Fruit fly (Drosophila melanogaster) whole organism, embryonic: ENCODE data around the gene Nrd1.
A peak's percentile ranks its signal among the peaks of the same experiment; 100 is the strongest.

Experiments
- ATbp ChIP-seq: fragments of 200-800 bp; sonication (Bioruptor generic); optimal IDR thresholded peaks from 2 replicates; lab custom pipeline; 2017; ENCODE audit warnings: missing biosample characterization, mild to moderate bottlenecking, missing genetic modification characterization, missing genetic modification reagents
- Adf1 ChIP-seq: fragments of 200-800 bp; sonication (Bioruptor generic); IDR thresholded peaks from 2 replicates; pipeline ENCODE4 v1.3.6; 2022; ENCODE audit warnings: missing biosample characterization, missing genetic modification characterization
- Atf3 ChIP-seq: fragments of 200-800 bp; sonication (Bioruptor generic); optimal IDR thresholded peaks from 3 replicates; lab custom pipeline; 2016; ENCODE audit warnings: missing biosample characterization, missing genetic modification characterization
- CG10147 ChIP-seq: fragments of 200-800 bp; sonication (Bioruptor generic); optimal IDR thresholded peaks from 2 replicates; lab custom pipeline; 2019; ENCODE audit warnings: missing biosample characterization, mild to moderate bottlenecking, missing genetic modification characterization, moderate library complexity
- CG10209 ChIP-seq: fragments of 200-800 bp; sonication (Bioruptor generic); optimal IDR thresholded peaks from 3 replicates; lab custom pipeline; 2017; ENCODE audit warnings: missing biosample characterization, mild to moderate bottlenecking, missing genetic modification characterization, missing genetic modification reagents
- CG10267 ChIP-seq: fragments of 200-800 bp; sonication (Bioruptor generic); optimal IDR thresholded peaks from 2 replicates; lab custom pipeline; 2018; ENCODE audit warnings: missing biosample characterization, mild to moderate bottlenecking, missing genetic modification characterization, moderate library complexity
- CG10321 ChIP-seq: fragments of 200-800 bp; sonication (Bioruptor generic); IDR thresholded peaks from 2 replicates; pipeline ENCODE4 v1.3.6; 2022; ENCODE audit warnings: missing biosample characterization, missing genetic modification characterization
- CG10543 ChIP-seq: fragments of 200-800 bp; sonication (Bioruptor generic); optimal IDR thresholded peaks from 3 replicates; lab custom pipeline; 2017; ENCODE audit warnings: missing biosample characterization, mild to moderate bottlenecking, missing genetic modification characterization, moderate library complexity
- CG11695 ChIP-seq: fragments of 200-800 bp; sonication (Bioruptor generic); IDR thresholded peaks from 3 replicates; pipeline ENCODE4 v1.3.6; 2022; ENCODE audit warnings: missing biosample characterization, missing genetic modification characterization
- CG13287 ChIP-seq: fragments of 200-800 bp; sonication (Bioruptor generic); IDR thresholded peaks from 2 replicates; pipeline ENCODE4 v1.3.6; 2022; ENCODE audit warnings: missing biosample characterization, missing genetic modification characterization; ENCODE audit not compliant: partially characterized antibody
- CG14014 ChIP-seq: fragments of 200-800 bp; sonication (Bioruptor generic); IDR thresholded peaks from 2 replicates; pipeline ENCODE4 v1.3.6; 2022; ENCODE audit warnings: missing biosample characterization, missing genetic modification characterization
- CG14441 ChIP-seq: fragments of 200-800 bp; sonication (Bioruptor generic); IDR thresholded peaks from 2 replicates; pipeline ENCODE4 v1.3.6; 2022; ENCODE audit warnings: missing biosample characterization, missing genetic modification characterization
- CG14965 ChIP-seq: fragments of 200-800 bp; sonication (Bioruptor generic); optimal IDR thresholded peaks from 2 replicates; lab custom pipeline; 2016; ENCODE audit warnings: missing biosample characterization, missing genetic modification characterization, borderline replicate concordance
- CG1647 ChIP-seq: fragments of 200-800 bp; sonication (Bioruptor generic); optimal IDR thresholded peaks from 3 replicates; lab custom pipeline; 2016; ENCODE audit warnings: missing biosample characterization, missing genetic modification characterization
- CG17186 ChIP-seq: fragments of 200-800 bp; sonication (Bioruptor generic); optimal IDR thresholded peaks from 3 replicates; lab custom pipeline; 2017; ENCODE audit warnings: missing biosample characterization, missing genetic modification reagents, missing genetic modification characterization
- CG17328 ChIP-seq: fragments of 200-800 bp; sonication (Bioruptor generic); IDR thresholded peaks from 2 replicates; pipeline ENCODE4 v1.3.6; 2022; ENCODE audit warnings: missing biosample characterization, missing genetic modification characterization
- CG32767 ChIP-seq: fragments of 200-800 bp; sonication (Bioruptor generic); IDR thresholded peaks from 2 replicates; pipeline ENCODE4 v1.3.6; 2022; ENCODE audit warnings: missing biosample characterization, missing genetic modification characterization
- CG6175 ChIP-seq: fragments of 200-800 bp; sonication (Bioruptor generic); IDR thresholded peaks from 3 replicates; pipeline ENCODE4 v1.3.6; 2022; ENCODE audit warnings: missing biosample characterization, missing genetic modification characterization
- CG6254 ChIP-seq: fragments of 200-800 bp; sonication (Bioruptor generic); optimal IDR thresholded peaks from 3 replicates; lab custom pipeline; 2017; ENCODE audit warnings: mild to moderate bottlenecking, missing biosample characterization, missing genetic modification reagents, missing genetic modification characterization
- CG7786 ChIP-seq: fragments of 200-800 bp; sonication (Bioruptor generic); optimal IDR thresholded peaks from 2 replicates; lab custom pipeline; 2016; ENCODE audit warnings: missing biosample characterization, missing genetic modification characterization
- CG8281 ChIP-seq: fragments of 200-800 bp; sonication (Bioruptor generic); optimal IDR thresholded peaks from 2 replicates; lab custom pipeline; 2018; ENCODE audit warnings: missing biosample characterization, mild to moderate bottlenecking, missing genetic modification characterization, moderate library complexity
- CG9817 ChIP-seq: fragments of 200-800 bp; sonication (Bioruptor generic); optimal IDR thresholded peaks from 2 replicates; lab custom pipeline; 2018; ENCODE audit warnings: missing biosample characterization, mild to moderate bottlenecking, missing genetic modification characterization, moderate library complexity
- Camta ChIP-seq: fragments of 200-800 bp; sonication (Bioruptor generic); optimal IDR thresholded peaks from 2 replicates; lab custom pipeline; 2016; ENCODE audit warnings: missing biosample characterization, missing genetic modification characterization
- Dll ChIP-seq: fragments of 200-800 bp; sonication (Bioruptor generic); IDR thresholded peaks from 4 replicates; pipeline ENCODE4 v1.3.6; 2022; ENCODE audit warnings: missing biosample characterization, missing genetic modification characterization; ENCODE audit not compliant: partially characterized antibody
- Hmr ChIP-seq: fragments of 200-800 bp; sonication (Bioruptor generic); optimal IDR thresholded peaks from 3 replicates; lab custom pipeline; 2017; ENCODE audit warnings: mild to moderate bottlenecking, missing biosample characterization, missing genetic modification reagents, missing genetic modification characterization
- Max ChIP-seq: fragments of 200-800 bp; sonication (Bioruptor generic); optimal IDR thresholded peaks from 2 replicates; lab custom pipeline; 2016; ENCODE audit warnings: missing biosample characterization, mild to moderate bottlenecking, missing genetic modification characterization
- Nf-YC ChIP-seq: fragments of 200-800 bp; optimal IDR thresholded peaks from 3 replicates; lab custom pipeline; 2019; ENCODE audit warnings: missing biosample characterization, mild to moderate bottlenecking, missing genetic modification characterization, moderate library complexity
- Poxn ChIP-seq: fragments of 200-800 bp; sonication (Bioruptor generic); IDR thresholded peaks from 2 replicates; pipeline ENCODE4 v1.3.6; 2022; ENCODE audit warnings: missing biosample characterization, missing genetic modification characterization
- Trl ChIP-seq, 3 experiments: fragments of >200 bp in 2 of 3; fragments of 200-800 bp in 1 of 3; sonication (Bioruptor generic) in 1 of 3; optimal IDR thresholded peaks; 2 replicates in 1 of 3; 3 replicates in 2 of 3; lab custom pipeline; 2016 to 2017; ENCODE audit warnings: missing biosample characterization in 1 of 3, missing genetic modification characterization in 1 of 3
- az2 ChIP-seq: fragments of 200-800 bp; sonication (Bioruptor generic); optimal IDR thresholded peaks from 3 replicates; lab custom pipeline; 2016; ENCODE audit warnings: missing biosample characterization, missing genetic modification characterization
- bsh ChIP-seq, 2 experiments: fragments of 200-800 bp; sonication (Bioruptor generic); optimal IDR thresholded peaks; 2 replicates each; lab custom pipeline; 2017 to 2018; ENCODE audit warnings: mild to moderate bottlenecking in 2 of 2, missing biosample characterization in 2 of 2, missing genetic modification characterization in 2 of 2, moderate library complexity in 1 of 2
- chinmo ChIP-seq: fragments of 200-800 bp; sonication (Bioruptor generic); IDR thresholded peaks from 4 replicates; pipeline ENCODE4 v1.3.6; 2022; ENCODE audit warnings: missing biosample characterization, missing genetic modification characterization; ENCODE audit not compliant: partially characterized antibody
- crp ChIP-seq, 2 experiments: fragments of 200-800 bp; sonication (Bioruptor generic); optimal IDR thresholded peaks; 2 replicates in 1 of 2; 3 replicates in 1 of 2; lab custom pipeline; 2017; ENCODE audit warnings: missing biosample characterization in 2 of 2, missing genetic modification characterization in 2 of 2, mild to moderate bottlenecking in 1 of 2, moderate library complexity in 1 of 2
- da ChIP-seq: fragments of 200-800 bp; sonication (Bioruptor generic); optimal IDR thresholded peaks from 2 replicates; lab custom pipeline; 2016; ENCODE audit warnings: missing biosample characterization, missing genetic modification characterization
- dan ChIP-seq: fragments of 200-800 bp; sonication (Bioruptor generic); IDR thresholded peaks from 2 replicates; pipeline ENCODE4 v1.3.6; 2022; ENCODE audit warnings: missing biosample characterization, missing genetic modification characterization
- ewg ChIP-seq: fragments of 200-800 bp; sonication (Bioruptor generic); optimal IDR thresholded peaks from 3 replicates; lab custom pipeline; 2017; ENCODE audit warnings: mild to moderate bottlenecking, missing biosample characterization, missing genetic modification reagents, missing genetic modification characterization
- hb ChIP-seq: fragments of 200-800 bp; sonication (Bioruptor generic); IDR thresholded peaks from 3 replicates; pipeline ENCODE4 v1.3.6; 2022; ENCODE audit warnings: missing biosample characterization, missing genetic modification characterization; ENCODE audit not compliant: partially characterized antibody
- jumu ChIP-seq: fragments of 200-800 bp; sonication (Bioruptor generic); optimal IDR thresholded peaks from 3 replicates; lab custom pipeline; 2016; ENCODE audit warnings: missing biosample characterization, missing genetic modification characterization
- knrl ChIP-seq: fragments of 200-800 bp; sonication (Bioruptor generic); IDR thresholded peaks from 3 replicates; pipeline ENCODE4 v1.3.6; 2022; ENCODE audit warnings: missing biosample characterization, missing genetic modification characterization; ENCODE audit not compliant: partially characterized antibody
- pros ChIP-seq: fragments of 200-800 bp; sonication (Bioruptor generic); optimal IDR thresholded peaks from 3 replicates; lab custom pipeline; 2019; ENCODE audit warnings: missing biosample characterization, mild to moderate bottlenecking, missing genetic modification characterization, moderate library complexity
- ssp ChIP-seq: fragments of 200-800 bp; sonication (Bioruptor generic); IDR thresholded peaks from 2 replicates; pipeline ENCODE4 v1.3.6; 2022; ENCODE audit warnings: missing biosample characterization, missing genetic modification characterization
- sug ChIP-seq: fragments of 200-800 bp; optimal IDR thresholded peaks from 2 replicates; lab custom pipeline; 2019; ENCODE audit warnings: missing biosample characterization, mild to moderate bottlenecking, missing genetic modification characterization, moderate library complexity
- tll ChIP-seq, 2 experiments: fragments of 200-800 bp in 1 of 2; fragments of >200 bp in 1 of 2; sonication (Bioruptor generic) in 1 of 2; optimal IDR thresholded peaks; 2 replicates each; lab custom pipeline; 2017 to 2019; ENCODE audit warnings: missing biosample characterization in 2 of 2, missing genetic modification characterization in 2 of 2, mild to moderate bottlenecking in 1 of 2, moderate library complexity in 1 of 2
- ttk ChIP-seq: fragments of 200-800 bp; sonication (Bioruptor generic); IDR thresholded peaks from 2 replicates; pipeline ENCODE4 v2.1.2; 2022; ENCODE audit warnings: missing biosample characterization, missing genetic modification characterization
- vvl ChIP-seq: fragments of 200-800 bp; sonication (Bioruptor generic); IDR thresholded peaks from 2 replicates; pipeline ENCODE4 v1.3.6; 2022; ENCODE audit warnings: missing biosample characterization, missing genetic modification characterization
- zen ChIP-seq: fragments of 200-800 bp; sonication (Bioruptor generic); optimal IDR thresholded peaks from 3 replicates; lab custom pipeline; 2018; ENCODE audit warnings: missing biosample characterization, mild to moderate bottlenecking, missing genetic modification characterization, moderate library complexity
- zf30C ChIP-seq: fragments of 200-800 bp; sonication (Bioruptor generic); optimal IDR thresholded peaks from 3 replicates; lab custom pipeline; 2018; ENCODE audit warnings: missing biosample characterization, mild to moderate bottlenecking, missing genetic modification characterization

Gene Nrd1

dm6 chrX:11818047-11818766 is 50.5 kb downstream of the Nrd1 start (continued):
- TF ChIP-seq pros, result peak; percentile 49
- TF ChIP-seq Camta (GFP tag; lab: Kevin White, UChicago), result peak; percentile 92
- peak; percentile 88 for TF ChIP-seq CG1647
- TF ChIP-seq CG10543 (GFP tag; lab: Kevin White, UChicago), result peak; percentile 68
- TF ChIP-seq CG7786 (GFP tag; lab: Kevin White, UChicago), result peak; percentile 96
- peak; percentile 47; the same call in 1 of the 4 replicates for TF ChIP-seq Dll (GFP tag; lab: Robert Waterston, UW)
- peak; percentile 77 for TF ChIP-seq CG10147 (GFP tag; lab: Kevin White, UChicago)
- TF ChIP-seq jumu (GFP tag; lab: Kevin White, UChicago), result peak; percentile 96
- peak; percentile 76 for TF ChIP-seq sug (tag; lab: Kevin White, UChicago)
- peak; percentile 96 for TF ChIP-seq CG11695
- TF ChIP-seq CG17328 (GFP tag; lab: Robert Waterston, UW), result peak; percentile 97
- peak; percentile 94 for TF ChIP-seq CG14441
- TF ChIP-seq Trl (optimal IDR thresholded peaks at IDR 0.05; lab: Kevin White, UChicago), result peak in 1 of 2 experiments; percentile 87
- TF ChIP-seq Trl (GFP tag; optimal IDR thresholded peaks at IDR 0.05; lab: Kevin White, UChicago), result peak; percentile 96
- TF ChIP-seq ssp (GFP tag; lab: Robert Waterston, UW), result peak; percentile 84
- peak; percentile 93 for TF ChIP-seq CG14014 (GFP tag; lab: Robert Waterston, UW)
- peak; percentile 95 for TF ChIP-seq ATbp (GFP tag; lab: Kevin White, UChicago)
- TF ChIP-seq CG10267 (tag; lab: Kevin White, UChicago), result peak; percentile 89
- peak; percentile 59 for TF ChIP-seq CG13287 (GFP tag; lab: Robert Waterston, UW)
- TF ChIP-seq da (GFP tag; lab: Kevin White, UChicago), result peak; percentile 79
- peak; percentile 95 for TF ChIP-seq Hmr (GFP tag; lab: Kevin White, UChicago)
- TF ChIP-seq Max (GFP tag; lab: Kevin White, UChicago), result peak; percentile 88
- TF ChIP-seq az2 (GFP tag; lab: Kevin White, UChicago), result peak; percentile 95
- peak; percentile 77 for TF ChIP-seq Poxn (GFP tag; lab: Robert Waterston, UW)
- peak; percentile 77 for TF ChIP-seq CG8281
- peak; percentile 67; the same call in 1 of the 4 replicates for TF ChIP-seq chinmo
- peak; percentile 57; the same call in 2 of the 3 replicates for TF ChIP-seq knrl (GFP tag; lab: Robert Waterston, UW)
- no peak for TF ChIP-seq tll (GFP tag; optimal IDR thresholded peaks at IDR 0.05; lab: Kevin White, UChicago)
- peak in 1 of 2 experiments; percentile 63 for TF ChIP-seq crp (GFP tag; optimal IDR thresholded peaks at IDR 0.05; lab: Kevin White, UChicago)
- peak; percentile 92 for TF ChIP-seq CG6254 (GFP tag; lab: Kevin White, UChicago)
- TF ChIP-seq CG10321 (GFP tag; lab: Robert Waterston, UW), result peak; percentile 71
- peak; percentile 84 for TF ChIP-seq Nf-YC (tag; lab: Kevin White, UChicago)
- peak; percentile 87 for TF ChIP-seq CG9817 (tag; lab: Kevin White, UChicago)
- TF ChIP-seq CG17186 (GFP tag; lab: Kevin White, UChicago), result peak; percentile 70
- TF ChIP-seq vvl (GFP tag; lab: Robert Waterston, UW), result peak; percentile 98
- peak; percentile 77; the same call in 2 of the 3 replicates for TF ChIP-seq CG6175 (GFP tag; lab: Robert Waterston, UW)
- TF ChIP-seq CG32767, result peak; percentile 95
- peak; percentile 82 for TF ChIP-seq zen (tag; lab: Kevin White, UChicago)
- peak; percentile 93 for TF ChIP-seq Atf3 (GFP tag; lab: Kevin White, UChicago)
- TF ChIP-seq zf30C (GFP tag; lab: Kevin White, UChicago), result no peak
- peak; percentile 73 for TF ChIP-seq CG14965 (GFP tag; lab: Kevin White, UChicago)
- peak; percentile 91 for TF ChIP-seq ewg
- TF ChIP-seq Adf1 (GFP tag; lab: Robert Waterston, UW), result peak; percentile 66
- TF ChIP-seq dan (GFP tag; lab: Robert Waterston, UW), result no peak; the same call in 1 of the 2 replicates
- peak; percentile 90 for TF ChIP-seq ttk
- TF ChIP-seq CG10209 (GFP tag; lab: Kevin White, UChicago), result peak; percentile 93
- peak; percentile 93 to 97 for TF ChIP-seq bsh (GFP tag; optimal IDR thresholded peaks at IDR 0.05; lab: Kevin White, UChicago)
- TF ChIP-seq hb, result peak; percentile 62; the same call in 1 of the 3 replicates
